Fruit fly (Drosophila melanogaster) whole organism, embryonic: ENCODE results near the gene CG42272.

Experiments
- Abd-B ChIP-seq: fragments of 200-800 bp; sonication (Bioruptor generic); optimal IDR thresholded peaks from 2 replicates; lab custom pipeline; 2018; ENCODE audit warnings: missing biosample characterization, mild to moderate bottlenecking, missing genetic modification characterization, moderate library complexity
- Adf1 ChIP-seq: fragments of 200-800 bp; sonication (Bioruptor generic); IDR thresholded peaks from 2 replicates; pipeline ENCODE4 v1.3.6; 2022; ENCODE audit warnings: missing biosample characterization, missing genetic modification characterization
- Asciz ChIP-seq: fragments of 200-800 bp; sonication (Bioruptor generic); optimal IDR thresholded peaks from 2 replicates; lab custom pipeline; 2017; ENCODE audit warnings: missing biosample characterization, mild to moderate bottlenecking, missing genetic modification characterization, missing genetic modification reagents
- B-H2 ChIP-seq: fragments of 200-800 bp; sonication (Bioruptor generic); optimal IDR thresholded peaks from 2 replicates; lab custom pipeline; 2018; ENCODE audit warnings: missing biosample characterization, mild to moderate bottlenecking, missing genetic modification characterization
- CG12769 ChIP-seq: fragments of 200-800 bp; sonication (Bioruptor generic); optimal IDR thresholded peaks from 2 replicates; lab custom pipeline; 2019; ENCODE audit warnings: missing biosample characterization, mild to moderate bottlenecking, missing genetic modification characterization, moderate library complexity
- CG15073 ChIP-seq: fragments of 200-800 bp; sonication (Bioruptor generic); optimal IDR thresholded peaks from 2 replicates; lab custom pipeline; 2016; ENCODE audit warnings: missing biosample characterization, missing genetic modification characterization
- CG15269 ChIP-seq: fragments of 200-800 bp; sonication (Bioruptor generic); optimal IDR thresholded peaks from 2 replicates; lab custom pipeline; 2018; ENCODE audit warnings: missing biosample characterization, mild to moderate bottlenecking, missing genetic modification characterization, moderate library complexity
- CG16813 ChIP-seq: fragments of 200-800 bp; sonication (Bioruptor generic); IDR thresholded peaks from 3 replicates; pipeline ENCODE4 v1.3.6; 2022; ENCODE audit warnings: missing biosample characterization, missing genetic modification characterization; ENCODE audit not compliant: partially characterized antibody
- CG17829 ChIP-seq: fragments of 200-800 bp; optimal IDR thresholded peaks from 2 replicates; lab custom pipeline; 2019; ENCODE audit warnings: missing biosample characterization, mild to moderate bottlenecking, missing genetic modification characterization, moderate library complexity
- CG18011 ChIP-seq: fragments of 200-800 bp; sonication (Bioruptor generic); optimal IDR thresholded peaks from 2 replicates; lab custom pipeline; 2017; ENCODE audit warnings: missing biosample characterization, missing genetic modification characterization, mild to moderate bottlenecking, moderate library complexity, missing genotype
- CG18764 ChIP-seq: fragments of 200-800 bp; sonication (Bioruptor generic); optimal IDR thresholded peaks from 3 replicates; lab custom pipeline; 2016; ENCODE audit warnings: missing biosample characterization, missing genetic modification characterization
- CG2199 ChIP-seq: fragments of 200-800 bp; sonication (Bioruptor generic); IDR thresholded peaks from 3 replicates; pipeline ENCODE4 v1.3.6; 2022; ENCODE audit warnings: missing biosample characterization, missing genetic modification characterization
- CG6683 ChIP-seq: fragments of 200-800 bp; sonication (Bioruptor generic); optimal IDR thresholded peaks from 2 replicates; lab custom pipeline; 2017; ENCODE audit warnings: missing biosample characterization, mild to moderate bottlenecking, missing genetic modification characterization, missing genetic modification reagents
- CG6854 ChIP-seq: fragments of 200-800 bp; sonication (Bioruptor generic); optimal IDR thresholded peaks from 3 replicates; lab custom pipeline; 2017; ENCODE audit warnings: missing biosample characterization, mild to moderate bottlenecking, missing genetic modification characterization
- CG8281 ChIP-seq: fragments of 200-800 bp; sonication (Bioruptor generic); optimal IDR thresholded peaks from 2 replicates; lab custom pipeline; 2018; ENCODE audit warnings: missing biosample characterization, mild to moderate bottlenecking, missing genetic modification characterization, moderate library complexity
- CHES-1-like ChIP-seq: fragments of 200-800 bp; sonication (Bioruptor generic); optimal IDR thresholded peaks from 2 replicates; lab custom pipeline; 2016; ENCODE audit warnings: missing biosample characterization, missing genetic modification characterization
- GATAe ChIP-seq: fragments of 200-800 bp; sonication (Bioruptor generic); conservative IDR thresholded peaks from 2 replicates; pipeline ENCODE4 v1.3.6; 2022; ENCODE audit warnings: missing biosample characterization, missing genetic modification characterization
- HmgZ ChIP-seq: fragments of 200-800 bp; sonication (Bioruptor generic); optimal IDR thresholded peaks from 2 replicates; lab custom pipeline; 2018; ENCODE audit warnings: missing biosample characterization, mild to moderate bottlenecking, missing genetic modification characterization
- MTF-1 ChIP-seq: fragments of 200-800 bp; sonication (Bioruptor generic); optimal IDR thresholded peaks from 2 replicates; lab custom pipeline; 2018; ENCODE audit warnings: missing biosample characterization, mild to moderate bottlenecking, missing genetic modification characterization, borderline replicate concordance
- Med ChIP-seq: fragments of 200-800 bp; sonication (Bioruptor generic); peaks from one replicate; lab custom pipeline; 2016; ENCODE audit warnings: missing biosample characterization, missing genetic modification characterization, mild to moderate bottlenecking, inconsistent platforms, moderate library complexity
- NFAT ChIP-seq: fragments of 200-800 bp; sonication (Bioruptor generic); IDR thresholded peaks from 2 replicates; pipeline ENCODE4 v1.3.6; 2022; ENCODE audit warnings: missing biosample characterization, missing genetic modification characterization
- Pdp1 ChIP-seq, 2 experiments: fragments of 200-800 bp; sonication (Bioruptor generic); optimal IDR thresholded peaks; 3 replicates each; lab custom pipeline; 2016; ENCODE audit warnings: missing biosample characterization in 2 of 2, missing genetic modification characterization in 2 of 2, mild to moderate bottlenecking in 1 of 2, moderate library complexity in 1 of 2
- cg ChIP-seq: fragments of 200-800 bp; sonication (Bioruptor generic); optimal IDR thresholded peaks from 3 replicates; lab custom pipeline; 2019; ENCODE audit warnings: missing biosample characterization, mild to moderate bottlenecking, missing genetic modification characterization, moderate library complexity
- chinmo ChIP-seq: fragments of 200-800 bp; sonication (Bioruptor generic); IDR thresholded peaks from 4 replicates; pipeline ENCODE4 v1.3.6; 2022; ENCODE audit warnings: missing biosample characterization, missing genetic modification characterization; ENCODE audit not compliant: partially characterized antibody
- chm ChIP-seq: fragments of 200-800 bp; sonication (Bioruptor generic); IDR thresholded peaks from 2 replicates; pipeline ENCODE4 v1.3.6; 2022; ENCODE audit warnings: missing biosample characterization, missing genetic modification characterization
- ci ChIP-seq: fragments of 200-800 bp; sonication (Bioruptor generic); IDR thresholded peaks from 3 replicates; pipeline ENCODE4 v1.3.6; 2022; ENCODE audit warnings: missing biosample characterization, missing genetic modification characterization
- crol ChIP-seq: fragments of 200-800 bp; sonication (Bioruptor generic); IDR thresholded peaks from 2 replicates; pipeline ENCODE4 v1.3.6; 2022; ENCODE audit warnings: missing biosample characterization, missing genetic modification characterization
- dysf ChIP-seq: fragments of 200-800 bp; sonication (Bioruptor generic); IDR thresholded peaks from 3 replicates; pipeline ENCODE4 v1.3.6; 2022; ENCODE audit warnings: missing biosample characterization, missing genetic modification characterization
- exex ChIP-seq: fragments of 200-800 bp; sonication (Bioruptor generic); optimal IDR thresholded peaks from 4 replicates; lab custom pipeline; 2018; ENCODE audit warnings: missing biosample characterization, mild to moderate bottlenecking, missing genetic modification characterization, moderate library complexity
- ftz-f1 ChIP-seq: fragments of 200-800 bp; sonication (Bioruptor generic); optimal IDR thresholded peaks from 2 replicates; lab custom pipeline; 2016; ENCODE audit warnings: missing biosample characterization, missing genetic modification characterization
- grn ChIP-seq: fragments of 200-800 bp; sonication (Bioruptor generic); optimal IDR thresholded peaks from 3 replicates; lab custom pipeline; 2017; ENCODE audit warnings: missing biosample characterization, missing genetic modification characterization
- gro ChIP-seq: fragments of 200-800 bp; sonication (Bioruptor generic); optimal IDR thresholded peaks from 2 replicates; lab custom pipeline; 2016; ENCODE audit warnings: missing biosample characterization, missing genetic modification characterization
- h ChIP-seq: fragments of >200 bp; optimal IDR thresholded peaks from 2 replicates; lab custom pipeline; 2017
- lab ChIP-seq: fragments of 200-800 bp; sonication (Bioruptor generic); optimal IDR thresholded peaks from 3 replicates; lab custom pipeline; 2017; ENCODE audit warnings: missing biosample characterization, missing genetic modification characterization, mild to moderate bottlenecking, moderate library complexity, missing genetic modification reagents
- nau ChIP-seq: fragments of 200-800 bp; sonication (Bioruptor generic); optimal IDR thresholded peaks from 3 replicates; lab custom pipeline; 2017; ENCODE audit warnings: missing biosample characterization, mild to moderate bottlenecking, missing genetic modification characterization, missing genetic modification reagents
- odd ChIP-seq: fragments of 200-800 bp; sonication (Bioruptor generic); optimal IDR thresholded peaks from 2 replicates; lab custom pipeline; 2017; ENCODE audit warnings: missing biosample characterization, mild to moderate bottlenecking, missing genetic modification characterization
- otp ChIP-seq: fragments of 200-800 bp; sonication (Bioruptor generic); IDR thresholded peaks from 3 replicates; pipeline ENCODE4, ENCODE4 v1.3.6; 2022; ENCODE audit warnings: missing biosample characterization, missing genetic modification characterization
- pan ChIP-seq, 4 experiments: fragments of >200 bp in 3 of 4; fragments of 200-800 bp in 1 of 4; sonication (Bioruptor generic) in 1 of 4; optimal IDR thresholded peaks in 3 of 4; IDR thresholded peaks in 1 of 4; 2 replicates each; pipeline versions ENCODE4 v1.3.6 to Lab custom; 2017 to 2022; ENCODE audit warnings: missing biosample characterization in 2 of 4, missing genetic modification characterization in 2 of 4, mixed read lengths in 1 of 4
- repo ChIP-seq: fragments of 200-800 bp; sonication (Bioruptor generic); optimal IDR thresholded peaks from 2 replicates; lab custom pipeline; 2016; ENCODE audit warnings: missing biosample characterization, missing genetic modification characterization
- sd ChIP-seq: fragments of 200-800 bp; sonication (Bioruptor generic); optimal IDR thresholded peaks from 3 replicates; lab custom pipeline; 2018; ENCODE audit warnings: missing biosample characterization, mild to moderate bottlenecking, missing genetic modification characterization, moderate library complexity
- shn ChIP-seq: fragments of 200-800 bp; sonication (Bioruptor generic); optimal IDR thresholded peaks from 3 replicates; lab custom pipeline; 2016; ENCODE audit warnings: missing biosample characterization, missing genetic modification characterization
- sr ChIP-seq: fragments of 200-800 bp; sonication (Bioruptor generic); IDR thresholded peaks from 3 replicates; pipeline ENCODE4 v1.3.6; 2022; ENCODE audit warnings: missing biosample characterization, missing genetic modification characterization
- sug ChIP-seq: fragments of 200-800 bp; optimal IDR thresholded peaks from 2 replicates; lab custom pipeline; 2019; ENCODE audit warnings: missing biosample characterization, mild to moderate bottlenecking, missing genetic modification characterization, moderate library complexity
- trem ChIP-seq: fragments of 200-800 bp; optimal IDR thresholded peaks from 3 replicates; lab custom pipeline; 2019; ENCODE audit warnings: missing biosample characterization, mild to moderate bottlenecking, missing genetic modification characterization, moderate library complexity
- ttk ChIP-seq: fragments of 200-800 bp; sonication (Bioruptor generic); IDR thresholded peaks from 2 replicates; pipeline ENCODE4 v2.1.2; 2022; ENCODE audit warnings: missing biosample characterization, missing genetic modification characterization
- unpg ChIP-seq: fragments of 200-800 bp; sonication (Bioruptor generic); optimal IDR thresholded peaks from 3 replicates; lab custom pipeline; 2018; ENCODE audit warnings: missing biosample characterization, mild to moderate bottlenecking, missing genetic modification characterization, moderate library complexity
- vfl ChIP-seq: fragments of 200-800 bp; sonication (Bioruptor generic); optimal IDR thresholded peaks from 2 replicates; lab custom pipeline; 2016; ENCODE audit warnings: missing biosample characterization, missing genetic modification characterization
- wek ChIP-seq: fragments of 200-800 bp; sonication (Bioruptor generic); optimal IDR thresholded peaks from 3 replicates; lab custom pipeline; 2018; ENCODE audit warnings: missing biosample characterization, mild to moderate bottlenecking, missing genetic modification characterization, moderate library complexity

Gene CG42272

dm6 chr3L:5808540-5809200, 5.8 kb downstream of the CG42272 start:
- peak; percentile 72 for TF ChIP-seq sd
- peak; percentile 12 for TF ChIP-seq Asciz (GFP tag; lab: Kevin White, UChicago)
- TF ChIP-seq crol (GFP tag; lab: Robert Waterston, UW), result peak; percentile 82
- TF ChIP-seq GATAe (GFP tag; lab: Robert Waterston, UW), result peak; percentile 24; the same call in 1 of the 2 replicates
- peak; percentile 39 for TF ChIP-seq sug (tag; lab: Kevin White, UChicago)
- TF ChIP-seq CG12769 (tag; lab: Kevin White, UChicago), result peak; percentile 40
- peak; percentile 11 for TF ChIP-seq B-H2 (GFP tag; lab: Kevin White, UChicago)
- TF ChIP-seq grn (GFP tag; lab: Kevin White, UChicago), result peak; percentile 46
- TF ChIP-seq unpg (GFP tag; lab: Kevin White, UChicago), result no peak
- TF ChIP-seq sr (GFP tag; lab: Robert Waterston, UW), result peak; percentile 47; the same call in 2 of the 3 replicates
- peak; percentile 62 for TF ChIP-seq exex (tag; lab: Kevin White, UChicago)
- TF ChIP-seq ci (GFP tag; lab: Robert Waterston, UW), result peak; percentile 32; the same call in 1 of the 3 replicates
- TF ChIP-seq ttk (GFP tag; lab: Robert Waterston, UW), result peak; percentile 8; the same call in 1 of the 2 replicates
- no peak for TF ChIP-seq CG15269
- no peak for TF ChIP-seq pan (optimal IDR thresholded peaks at IDR 0.05; lab: Kevin White, UChicago)
- TF ChIP-seq pan (GFP tag; optimal IDR thresholded peaks at IDR 0.05 in 1 of 2, IDR thresholded peaks at IDR 0.05 in 1 of 2), result peak in 1 of 2 experiments; percentile 59
- peak; percentile 3 for TF ChIP-seq cg (GFP tag; lab: Kevin White, UChicago)
- no peak for TF ChIP-seq Abd-B (GFP tag; lab: Kevin White, UChicago)
- TF ChIP-seq nau (GFP tag; lab: Kevin White, UChicago), result peak; percentile 6
- peak; percentile 31 for TF ChIP-seq Med
- TF ChIP-seq trem (tag; lab: Kevin White, UChicago), result no peak
- no peak for TF ChIP-seq CG6683
- peak; percentile 15 for TF ChIP-seq odd (GFP tag; lab: Kevin White, UChicago)
- no peak for TF ChIP-seq shn (GFP tag; lab: Kevin White, UChicago)
- TF ChIP-seq Pdp1 (GFP tag; optimal IDR thresholded peaks at IDR 0.05; lab: Kevin White, UChicago), result peak in 1 of 2 experiments; percentile 95
- TF ChIP-seq chinmo, result 0 out of 4 replicates have a peak, but pooled peaks have one; percentile 73
- TF ChIP-seq h (lab: Kevin White, UChicago), result no peak
- TF ChIP-seq lab, result peak; percentile 63
- no peak for TF ChIP-seq CG17829 (tag; lab: Kevin White, UChicago)
- TF ChIP-seq NFAT (GFP tag; lab: Robert Waterston, UW), result 0 out of 2 replicates have a peak, but pooled peaks have one; percentile 3
- no peak for TF ChIP-seq repo
- TF ChIP-seq CG6854, result no peak
- TF ChIP-seq CG2199 (GFP tag; lab: Robert Waterston, UW), result no peak
- no peak for TF ChIP-seq CG18764
- TF ChIP-seq MTF-1 (GFP tag; lab: Kevin White, UChicago), result no peak
- no peak for TF ChIP-seq CG18011 (GFP tag; lab: Kevin White, UChicago)
- TF ChIP-seq CG16813 (GFP tag; lab: Robert Waterston, UW), result no peak
- TF ChIP-seq gro (GFP tag; lab: Kevin White, UChicago), result peak; percentile 9
- no peak for TF ChIP-seq vfl (GFP tag; lab: Kevin White, UChicago)
- peak; percentile 6 for TF ChIP-seq CHES-1-like (GFP tag; lab: Kevin White, UChicago)
- TF ChIP-seq ftz-f1 (GFP tag; lab: Kevin White, UChicago), result peak; percentile 88
- TF ChIP-seq otp (GFP tag; lab: Robert Waterston, UW), result peak; percentile 54; the same call in 1 of the 3 replicates
- no peak for TF ChIP-seq wek (GFP tag; lab: Kevin White, UChicago)
- TF ChIP-seq Adf1 (GFP tag; lab: Robert Waterston, UW), result peak; percentile 71
- no peak for TF ChIP-seq CG8281
- TF ChIP-seq CG15073 (GFP tag; lab: Kevin White, UChicago), result no peak
- TF ChIP-seq HmgZ, result peak; percentile 4
- TF ChIP-seq dysf, result no peak
- TF ChIP-seq chm (GFP tag; lab: Robert Waterston, UW), result 0 out of 2 replicates have a peak, but pooled peaks have one; percentile 7
